Fruit fly (Drosophila melanogaster) S2 (cell line): ENCODE results near the gene CG17300.

ENCODE experiments used
- CG8478 ChIP-seq: fragments of >200 bp; optimal IDR thresholded peaks from 2 replicates; lab custom pipeline; 2018
- CTCF ChIP-seq, 2 experiments: fragments of >200 bp; optimal IDR thresholded peaks; 2 replicates each; lab custom pipeline; 2018

DNA sequence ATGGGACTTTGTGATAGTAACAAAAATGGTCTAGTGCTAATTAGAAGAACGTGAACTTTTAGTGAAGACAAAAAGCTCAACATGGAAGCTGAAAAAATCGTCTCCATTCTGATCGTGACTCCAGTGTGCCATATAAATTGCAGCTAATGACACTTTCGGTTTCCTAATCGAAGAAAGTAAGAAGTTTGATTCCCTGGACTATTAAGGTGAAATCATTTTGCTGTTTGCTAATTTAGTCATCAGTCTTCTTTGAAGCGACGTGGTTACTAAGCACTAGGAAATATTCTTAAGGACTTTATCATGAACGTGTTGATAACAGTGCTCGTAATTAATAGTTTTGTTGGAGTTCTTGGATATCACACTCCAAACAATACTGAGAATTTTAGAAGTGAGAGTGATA is 24.3 kb downstream of the CG17300 start, which contains the start of gene CG34429:
- no peak for TF ChIP-seq CG8478 (lab: Kevin White, UChicago)
- no peak for TF ChIP-seq CTCF (optimal IDR thresholded peaks at IDR 0.05; lab: Kevin White, UChicago)
